Worm (Caenorhabditis elegans) whole organism, L3 larva: ENCODE results near the gene abhd-12.

ENCODE experiments used
- ZK546.5 ChIP-seq: sonication (generic microtip); optimal IDR thresholded peaks from 2 replicates; lab custom pipeline; 2017; ENCODE audit warnings: missing biosample characterization, missing genetic modification characterization
- ceh-82 ChIP-seq: fragments of 150-350 bp; optimal IDR thresholded peaks from 2 replicates; lab custom pipeline; 2014; ENCODE audit warnings: missing biosample characterization, missing genetic modification characterization
- elt-1 ChIP-seq: fragments of 150-350 bp; optimal IDR thresholded peaks from 2 replicates; lab custom pipeline; 2014; ENCODE audit warnings: missing biosample characterization, missing genetic modification characterization
- fos-1 ChIP-seq: fragments of 150-350 bp; optimal IDR thresholded peaks from 2 replicates; lab custom pipeline; 2014; ENCODE audit warnings: missing biosample characterization, missing genetic modification characterization
- jun-1 ChIP-seq: fragments of 150-350 bp; optimal IDR thresholded peaks from 2 replicates; lab custom pipeline; 2014; ENCODE audit warnings: missing biosample characterization, missing genetic modification reagents, missing genetic modification characterization
- nhr-11 ChIP-seq: fragments of 150-350 bp; optimal IDR thresholded peaks from 2 replicates; lab custom pipeline; 2014; ENCODE audit warnings: missing biosample characterization, missing genetic modification characterization
- nhr-12 ChIP-seq: fragments of 150-350 bp; optimal IDR thresholded peaks from 2 replicates; lab custom pipeline; 2014; ENCODE audit warnings: missing biosample characterization, missing genetic modification characterization
- nhr-237 ChIP-seq: fragments of 150-350 bp; optimal IDR thresholded peaks from 2 replicates; lab custom pipeline; 2014; ENCODE audit warnings: missing biosample characterization, missing genetic modification characterization
- nhr-25 ChIP-seq: sonication (generic microtip); optimal IDR thresholded peaks from 2 replicates; lab custom pipeline; 2017; ENCODE audit warnings: missing biosample characterization, missing genetic modification characterization
- pha-4 ChIP-seq: fragments of 150-350 bp; optimal IDR thresholded peaks from 2 replicates; lab custom pipeline; 2014; ENCODE audit warnings: missing biosample characterization, missing genetic modification reagents, missing genetic modification characterization
- unc-39 ChIP-seq: sonication (generic microtip); optimal IDR thresholded peaks from 4 replicates; lab custom pipeline; 2017; ENCODE audit warnings: missing biosample characterization, missing genetic modification characterization
- unc-62 ChIP-seq: fragments of 150-350 bp; sonication (generic microtip); optimal IDR thresholded peaks from 4 replicates; lab custom pipeline; 2014; ENCODE audit warnings: missing biosample characterization, missing genetic modification reagents, missing genetic modification characterization
- zag-1 ChIP-seq: fragments of 150-350 bp; optimal IDR thresholded peaks from 2 replicates; lab custom pipeline; 2014; ENCODE audit warnings: missing biosample characterization, missing genetic modification characterization

ce11 chrV:8018919-8019318 lies 35.2 kb downstream of the abhd-12 start:
- TF ChIP-seq zag-1 = no peak
- no peak for TF ChIP-seq nhr-25 (tag; lab: Kevin White, UChicago)
- no peak for TF ChIP-seq nhr-12 (tag; lab: Kevin White, UChicago)
- TF ChIP-seq unc-62 (GFP tag; lab: Kevin White, UChicago) = no peak
- TF ChIP-seq ZK546.5 (tag; lab: Kevin White, UChicago) = no peak
- no peak for TF ChIP-seq nhr-11 (tag; lab: Kevin White, UChicago)
- TF ChIP-seq unc-39 (tag; lab: Kevin White, UChicago) = no peak
- TF ChIP-seq pha-4 = no peak
- no peak for TF ChIP-seq fos-1
- no peak for TF ChIP-seq ceh-82 (tag; lab: Kevin White, UChicago)
- TF ChIP-seq elt-1 (tag; lab: Kevin White, UChicago) = no peak
- TF ChIP-seq jun-1 (tag; lab: Kevin White, UChicago) = no peak
- no peak for TF ChIP-seq nhr-237 (tag; lab: Kevin White, UChicago)
